Worm (Caenorhabditis elegans): ENCODE results near the gene herd-1.

- TF ChIP-seq bed-2 (GFP tag; IDR thresholded peaks at IDR 0.05) = no peak
- no peak for TF ChIP-seq ceh-79 (tag; optimal IDR thresholded peaks at IDR 0.05)
- TF ChIP-seq zim-3 (tag; optimal IDR thresholded peaks at IDR 0.05) = no peak
- no peak for TF ChIP-seq madf-3 (GFP tag; IDR thresholded peaks at IDR 0.05)
- no peak for TF ChIP-seq F22D6.2 (tag; optimal IDR thresholded peaks at IDR 0.05)
- no peak for TF ChIP-seq chd-7 (tag; optimal IDR thresholded peaks at IDR 0.05)
- no peak for TF ChIP-seq nhr-27 (tag; optimal IDR thresholded peaks at IDR 0.05)
- no peak for TF ChIP-seq lin-35 (GFP tag; optimal IDR thresholded peaks at IDR 0.05)
- TF ChIP-seq ama-1 (optimal IDR thresholded peaks at IDR 0.05) = no peak
- no peak for TF ChIP-seq ama-1 (GFP tag; optimal IDR thresholded peaks at IDR 0.05)
These were observed 23.8 kb upstream of the herd-1 start, which contains the start of gene cccp-1 for ce11 chrIII:12472497-12472896.
